Worm (Caenorhabditis elegans) whole organism, early embryonic: ENCODE data around the gene C25E10.17.

Experiments
- B0310.2 ChIP-seq: sonication (generic microtip); optimal IDR thresholded peaks from 2 replicates; lab custom pipeline; 2016; ENCODE audit warnings: mild to moderate bottlenecking, missing genetic modification characterization, missing compliant biosample characterization
- F13C5.2 ChIP-seq: sonication (generic microtip); optimal IDR thresholded peaks from 2 replicates; lab custom pipeline; 2017; ENCODE audit warnings: mild to moderate bottlenecking, missing genetic modification characterization, inconsistent platforms, missing compliant biosample characterization
- aly-1 ChIP-seq: sonication (generic microtip); optimal IDR thresholded peaks from 2 replicates; lab custom pipeline; 2016; ENCODE audit warnings: missing genetic modification characterization, missing compliant biosample characterization
- ama-1 ChIP-seq: fragments of 150-350 bp; optimal IDR thresholded peaks from 2 replicates; lab custom pipeline; 2014
- ceh-13 ChIP-seq: fragments of 200-800 bp; sonication (Bioruptor generic); optimal IDR thresholded peaks from 2 replicates; lab custom pipeline; 2018; ENCODE audit warnings: mild to moderate bottlenecking, missing genetic modification characterization, missing compliant biosample characterization
- ceh-36 ChIP-seq: sonication (generic microtip); optimal IDR thresholded peaks from 2 replicates; lab custom pipeline; 2016; ENCODE audit warnings: missing genetic modification characterization, inconsistent platforms, missing compliant biosample characterization
- ets-7 ChIP-seq: sonication (generic microtip); optimal IDR thresholded peaks from 2 replicates; lab custom pipeline; 2016; ENCODE audit warnings: missing genotype, missing genetic modification characterization, missing compliant biosample characterization
- flt-1 ChIP-seq: fragments of 200-800 bp; sonication (Bioruptor generic); IDR thresholded peaks from 2 replicates; pipeline ENCODE4 v1.3.6; 2022; ENCODE audit warnings: missing genetic modification characterization, missing compliant biosample characterization
- hmbx-1 ChIP-seq: sonication (generic microtip); optimal IDR thresholded peaks from 2 replicates; lab custom pipeline; 2016; ENCODE audit warnings: mild to moderate bottlenecking, missing genetic modification characterization, missing compliant biosample characterization
- hmg-4 ChIP-seq: fragments of 200-800 bp; sonication (Bioruptor generic); optimal IDR thresholded peaks from 2 replicates; lab custom pipeline; 2018; ENCODE audit warnings: mild to moderate bottlenecking, missing genetic modification characterization, missing compliant biosample characterization
- hnd-1 ChIP-seq: sonication (generic microtip); optimal IDR thresholded peaks from 2 replicates; lab custom pipeline; 2016; ENCODE audit warnings: missing genetic modification characterization, missing compliant biosample characterization
- pes-1 ChIP-seq: fragments of 200-800 bp; sonication (Bioruptor generic); IDR thresholded peaks from 2 replicates; pipeline ENCODE4 v1.3.6; 2022; ENCODE audit warnings: missing genetic modification reagents, missing genetic modification characterization, missing compliant biosample characterization
- scrt-1 ChIP-seq: fragments of 200-800 bp; sonication (Bioruptor generic); IDR thresholded peaks from 2 replicates; pipeline ENCODE4 v1.3.6; 2022; ENCODE audit warnings: missing genetic modification characterization, missing compliant biosample characterization
- sea-1 ChIP-seq: fragments of 200-800 bp; sonication (Bioruptor generic); conservative IDR thresholded peaks from 2 replicates; pipeline ENCODE4 v1.3.6; 2022; ENCODE audit warnings: missing genetic modification characterization, missing compliant biosample characterization
- tbx-11 ChIP-seq: fragments of 200-800 bp; sonication (Bioruptor generic); IDR thresholded peaks from 2 replicates; pipeline ENCODE4 v1.3.6; 2022; ENCODE audit warnings: missing genetic modification characterization, missing compliant biosample characterization
- tbx-37 ChIP-seq: fragments of 200-800 bp; sonication (Bioruptor generic); conservative IDR thresholded peaks from 2 replicates; pipeline ENCODE4 v1.3.6; 2022; ENCODE audit warnings: missing genetic modification reagents, missing genetic modification characterization, missing compliant biosample characterization
- tra-4 ChIP-seq: sonication (generic microtip); optimal IDR thresholded peaks from 2 replicates; lab custom pipeline; 2017; ENCODE audit warnings: missing genetic modification characterization, missing compliant biosample characterization

C25E10.17 gene

DNA sequence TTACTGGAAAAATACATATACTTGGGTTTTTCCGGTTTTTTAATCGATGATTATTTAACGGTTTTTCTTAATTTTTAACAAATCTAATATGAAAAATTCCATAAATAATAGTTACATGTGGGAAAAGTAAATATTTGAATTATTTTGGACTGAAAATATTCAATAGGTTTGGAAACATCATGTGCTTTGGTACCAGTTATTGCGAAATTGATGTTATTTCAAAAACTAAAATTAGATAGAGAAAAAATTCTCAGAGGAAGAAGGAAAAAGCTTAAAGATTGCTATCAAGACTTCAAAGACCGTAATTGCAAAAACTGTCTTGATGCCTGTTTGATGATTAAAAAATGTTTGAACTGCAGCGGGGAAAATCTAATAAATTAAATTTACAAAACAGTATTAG, 17.6 kb upstream of the C25E10.17 start:
- TF ChIP-seq ama-1, result no peak

DNA sequence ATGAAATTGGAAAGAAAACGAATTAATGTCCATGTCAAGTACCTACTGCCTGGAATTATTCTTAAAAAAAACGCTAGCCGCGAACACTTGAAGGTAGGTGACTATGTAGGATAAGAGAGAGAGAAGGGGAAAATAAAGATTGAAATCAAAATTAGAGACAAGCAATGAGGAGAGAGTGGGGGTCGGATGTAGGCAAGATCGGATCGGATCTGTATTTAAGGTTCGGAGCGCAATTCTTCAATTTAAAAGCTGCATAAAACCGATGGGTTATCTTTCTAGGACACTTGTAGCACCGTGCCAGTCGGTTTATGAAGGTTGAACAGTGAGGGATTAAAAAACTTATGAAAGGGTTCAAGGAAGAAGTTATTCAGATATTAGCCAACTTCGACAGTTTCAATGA, 15.7 kb upstream of the C25E10.17 start:
- TF ChIP-seq aly-1 (tag; lab: Kevin White, UChicago) (no peak), sea-1 (GFP tag; lab: Robert Waterston, UW) (no peak)

DNA sequence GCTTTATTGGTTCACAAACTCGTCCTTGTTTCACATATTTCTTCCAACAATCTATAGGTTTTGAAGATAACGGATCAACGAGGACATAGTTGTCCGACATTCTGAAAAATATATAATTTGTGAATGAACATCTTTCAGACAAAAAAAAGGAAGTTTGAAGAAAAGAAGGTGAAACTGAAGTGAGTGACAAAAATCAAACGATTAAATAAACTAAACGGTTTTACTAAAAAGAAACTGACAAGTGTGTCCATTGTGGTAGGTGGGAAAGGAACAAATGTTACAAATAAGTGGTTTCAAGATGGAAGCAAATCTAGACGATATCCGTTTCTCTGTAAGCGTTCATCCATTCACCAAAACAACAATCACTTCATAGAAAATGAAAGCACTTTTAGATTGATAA, 14.9 kb upstream of the C25E10.17 start, which contains the start of gene C25E10.12:
TSS of gene C25E10.12 (minus strand) at position 101 of the 400 bp plus-strand sequence.
- TF ChIP-seq aly-1 (tag; lab: Kevin White, UChicago) (no peak), pes-1 (GFP tag; lab: Robert Waterston, UW) (no peak), hmg-4 (GFP tag; lab: Kevin White, UChicago) (no peak), ceh-13 (GFP tag; lab: Kevin White, UChicago) (no peak), flt-1 (no peak), ets-7 (tag; lab: Kevin White, UChicago) (no peak), F13C5.2 (tag; lab: Kevin White, UChicago) (no peak), hnd-1 (tag; lab: Kevin White, UChicago) (no peak), ama-1 (no peak), B0310.2 (tag; lab: Kevin White, UChicago) (no peak), ceh-36 (tag; lab: Kevin White, UChicago) (no peak), tra-4 (tag; lab: Kevin White, UChicago) (no peak), hmbx-1 (no peak), tbx-37 (GFP tag; lab: Robert Waterston, UW) (no peak), tbx-11 (GFP tag; lab: Robert Waterston, UW) (no peak), scrt-1 (GFP tag; lab: Robert Waterston, UW) (no peak), sea-1 (GFP tag; lab: Robert Waterston, UW) (no peak)

DNA sequence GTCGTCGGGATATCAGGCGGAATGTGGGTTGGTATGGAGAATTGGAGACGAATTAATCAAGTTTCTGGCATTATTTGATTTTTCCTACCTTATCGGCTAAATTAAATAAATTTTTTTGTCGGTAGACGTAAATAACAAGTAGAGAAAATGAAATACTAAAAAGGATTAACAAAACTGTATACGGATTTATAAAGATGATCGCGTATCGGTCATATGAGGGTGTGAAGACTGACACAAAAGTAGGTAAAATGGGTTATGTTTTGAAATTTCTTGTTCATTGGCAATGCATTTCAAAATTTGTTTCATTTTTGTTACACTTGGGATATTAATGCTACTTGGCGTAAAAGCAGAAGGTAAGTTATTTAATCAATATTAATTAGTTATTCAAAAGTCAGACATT, 12.1 kb upstream of the C25E10.17 start, which contains the start of the genes C25E10.16 and C25E10.13:
TSS of gene C25E10.16 (minus strand) at position 101 of the 400 bp plus-strand sequence.
TSS of gene C25E10.13 (plus strand) at position 256 of the 400 bp plus-strand sequence.
- TF ChIP-seq ama-1, result no peak
- TF ChIP-seq tbx-37 (GFP tag; lab: Robert Waterston, UW), result no peak
- TF ChIP-seq ceh-36 (tag; lab: Kevin White, UChicago), result no peak
- no peak for TF ChIP-seq ets-7 (tag; lab: Kevin White, UChicago)
- TF ChIP-seq aly-1 (tag; lab: Kevin White, UChicago), result no peak
- TF ChIP-seq F13C5.2 (tag; lab: Kevin White, UChicago), result no peak
- no peak for TF ChIP-seq tra-4 (tag; lab: Kevin White, UChicago)
- no peak for TF ChIP-seq scrt-1 (GFP tag; lab: Robert Waterston, UW)
- no peak for TF ChIP-seq hmbx-1

DNA sequence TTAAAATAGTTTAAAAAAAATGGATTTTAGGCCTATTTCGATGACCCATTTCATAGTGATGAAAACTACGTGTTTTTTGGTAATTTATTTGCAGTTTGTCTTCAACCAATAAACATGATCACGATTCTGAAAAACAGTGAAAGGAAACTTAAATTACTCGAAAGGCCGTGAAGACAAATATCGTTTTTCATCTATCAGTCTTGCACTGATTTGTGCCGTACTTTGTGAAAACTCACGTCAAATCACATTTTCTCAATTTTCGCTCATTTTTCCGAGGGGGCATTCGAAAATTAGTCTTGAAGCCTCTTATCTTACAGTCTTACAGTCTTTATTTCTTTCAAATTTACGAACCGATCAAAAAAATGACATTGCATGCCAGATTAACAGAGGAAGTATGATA, 11.2 kb upstream of the C25E10.17 start, which contains the start of gene C25E10.11:
TSS of gene C25E10.11 (minus strand) at position 101 of the 400 bp plus-strand sequence.
- TF ChIP-seq tbx-11 (GFP tag; lab: Robert Waterston, UW), result no peak
- no peak for TF ChIP-seq ceh-13 (GFP tag; lab: Kevin White, UChicago)
- TF ChIP-seq pes-1 (GFP tag; lab: Robert Waterston, UW), result no peak
- TF ChIP-seq ets-7 (tag; lab: Kevin White, UChicago), result no peak
- TF ChIP-seq ama-1, result no peak
- no peak for TF ChIP-seq sea-1 (GFP tag; lab: Robert Waterston, UW)
- TF ChIP-seq aly-1 (tag; lab: Kevin White, UChicago), result no peak
- TF ChIP-seq F13C5.2 (tag; lab: Kevin White, UChicago), result no peak
- TF ChIP-seq B0310.2 (tag; lab: Kevin White, UChicago), result no peak
- TF ChIP-seq ceh-36 (tag; lab: Kevin White, UChicago), result no peak
- TF ChIP-seq flt-1, result no peak
- no peak for TF ChIP-seq tra-4 (tag; lab: Kevin White, UChicago)
- no peak for TF ChIP-seq hnd-1 (tag; lab: Kevin White, UChicago)

DNA sequence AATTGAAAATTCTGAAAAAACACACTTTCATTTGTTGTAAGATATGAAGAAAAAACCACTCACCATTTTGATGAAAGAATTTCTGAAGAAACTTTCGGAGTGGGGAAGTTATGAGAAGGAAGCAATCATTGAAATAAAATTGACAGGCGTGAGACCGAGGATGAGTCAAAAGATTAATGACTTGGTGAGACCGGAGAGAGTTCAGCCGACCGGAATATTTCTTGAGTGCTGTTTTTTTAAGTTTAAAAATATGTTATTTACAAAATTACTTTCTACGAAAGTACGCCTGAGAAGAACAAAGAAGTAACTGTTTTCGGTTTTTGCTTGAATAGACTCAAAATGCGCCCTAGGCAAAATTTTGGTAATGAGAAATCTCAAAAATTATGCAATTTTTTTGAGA, 8.8 kb upstream of the C25E10.17 start, which contains the start of gene C25E10.10:
TSS of gene C25E10.10 (minus strand) at position 101 of the 400 bp plus-strand sequence.
- TF ChIP-seq flt-1 (no peak), scrt-1 (GFP tag; lab: Robert Waterston, UW) (no peak), tbx-37 (GFP tag; lab: Robert Waterston, UW) (no peak), aly-1 (tag; lab: Kevin White, UChicago) (no peak)

DNA sequence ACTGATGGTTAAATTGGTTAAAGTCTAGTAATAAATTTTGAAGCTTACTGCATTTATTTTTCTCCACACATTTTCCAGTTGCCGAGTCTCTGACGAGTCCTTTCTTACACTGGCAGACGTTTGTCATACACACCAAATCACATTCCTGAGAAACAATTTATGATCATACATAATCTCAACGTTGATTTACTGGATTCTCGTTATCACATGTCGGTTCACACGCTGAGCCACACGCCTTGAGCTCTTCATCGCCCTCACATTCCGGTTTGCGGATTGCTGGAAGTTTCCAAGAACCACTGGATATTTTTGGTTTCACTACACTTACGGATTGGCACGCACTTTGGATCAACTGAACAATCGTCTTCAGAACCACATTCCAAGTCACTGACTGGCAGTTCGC, 8.2 kb upstream of the C25E10.17 start:
- TF ChIP-seq flt-1, result no peak
- no peak for TF ChIP-seq hmg-4 (GFP tag; lab: Kevin White, UChicago)
- no peak for TF ChIP-seq aly-1 (tag; lab: Kevin White, UChicago)
- no peak for TF ChIP-seq scrt-1 (GFP tag; lab: Robert Waterston, UW)
- TF ChIP-seq ceh-13 (GFP tag; lab: Kevin White, UChicago), result no peak
- TF ChIP-seq B0310.2 (tag; lab: Kevin White, UChicago), result no peak

DNA sequence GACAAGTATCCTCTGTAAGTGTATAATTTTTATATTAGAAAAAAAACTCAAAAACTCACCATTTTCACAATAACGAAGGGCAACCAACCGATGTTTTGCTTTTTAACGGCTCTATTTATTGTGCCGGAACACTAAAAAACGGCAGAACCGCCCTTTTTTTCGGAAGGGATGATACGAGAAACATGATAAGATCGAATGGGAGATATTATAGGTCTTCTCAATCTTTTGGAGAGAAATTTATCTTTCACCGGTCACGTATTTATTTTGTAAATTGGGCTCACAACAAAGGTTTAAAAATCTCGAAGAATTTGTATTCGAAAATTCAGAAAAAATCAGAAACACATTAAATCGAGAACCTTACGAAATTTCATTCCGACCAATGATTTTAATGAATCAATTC, 7.4 kb upstream of the C25E10.17 start, which contains the start of gene swm-1:
TSS of gene swm-1 (minus strand) at position 101 of the 400 bp plus-strand sequence.
- TF ChIP-seq scrt-1 (GFP tag; lab: Robert Waterston, UW), result no peak
- TF ChIP-seq ets-7 (tag; lab: Kevin White, UChicago), result no peak
- no peak for TF ChIP-seq hmg-4 (GFP tag; lab: Kevin White, UChicago)
- TF ChIP-seq tbx-37 (GFP tag; lab: Robert Waterston, UW), result no peak
- TF ChIP-seq tbx-11 (GFP tag; lab: Robert Waterston, UW), result no peak
- TF ChIP-seq flt-1, result no peak
- TF ChIP-seq ama-1, result no peak
